Worm (Caenorhabditis elegans) whole organism, L4/young adult: Measurements from ENCODE around the gene Y48C3A.5.

Source experiments
- W03F9.2 ChIP-seq: fragments of 150-350 bp; optimal IDR thresholded peaks from 2 replicates; lab custom pipeline; 2014; ENCODE audit warnings: missing biosample characterization, missing genetic modification characterization
- dao-5 ChIP-seq: sonication (generic microtip); optimal IDR thresholded peaks from 2 replicates; lab custom pipeline; 2016; ENCODE audit warnings: missing genotype, missing genetic modification characterization, moderate library complexity, missing compliant biosample characterization
- him-1 ChIP-seq: sonication (generic microtip); optimal IDR thresholded peaks from 2 replicates; lab custom pipeline; 2016; ENCODE audit warnings: missing genotype, missing genetic modification reagents, missing genetic modification characterization, missing compliant biosample characterization

Gene Y48C3A.5

DNA sequence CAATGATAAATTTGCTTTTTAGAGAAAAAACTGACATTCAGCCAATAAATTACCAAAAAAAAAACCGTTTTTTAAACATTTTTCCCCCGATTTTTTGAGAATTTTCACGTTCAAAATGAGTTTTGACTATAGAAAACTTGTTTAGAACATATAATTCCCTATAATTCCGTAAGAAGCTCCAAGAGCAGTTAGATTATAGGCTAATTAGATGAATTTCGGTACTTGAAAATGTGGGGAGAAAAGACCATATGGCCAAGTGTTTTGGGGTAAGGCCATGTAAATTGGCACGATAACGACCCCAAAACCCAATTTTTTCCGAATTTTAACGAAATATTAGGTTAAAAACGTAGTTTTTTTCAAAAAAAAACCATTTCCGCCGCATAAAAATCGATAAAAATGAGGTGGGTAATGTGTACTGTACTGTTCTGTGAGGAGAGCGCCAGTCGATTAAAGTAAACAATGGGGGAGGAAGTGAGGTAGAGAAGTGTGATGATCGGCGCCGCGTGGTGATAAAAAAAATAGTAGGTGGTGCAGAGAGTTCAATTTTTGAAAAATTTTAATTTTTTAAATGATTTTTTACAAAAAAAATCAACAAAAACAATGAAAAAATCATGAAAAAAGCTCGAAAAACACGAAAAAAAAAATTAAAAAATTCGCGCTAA lies 62.4 kb downstream of the Y48C3A.5 start:
- no peak for TF ChIP-seq dao-5 (tag; lab: Kevin White, UChicago)

DNA sequence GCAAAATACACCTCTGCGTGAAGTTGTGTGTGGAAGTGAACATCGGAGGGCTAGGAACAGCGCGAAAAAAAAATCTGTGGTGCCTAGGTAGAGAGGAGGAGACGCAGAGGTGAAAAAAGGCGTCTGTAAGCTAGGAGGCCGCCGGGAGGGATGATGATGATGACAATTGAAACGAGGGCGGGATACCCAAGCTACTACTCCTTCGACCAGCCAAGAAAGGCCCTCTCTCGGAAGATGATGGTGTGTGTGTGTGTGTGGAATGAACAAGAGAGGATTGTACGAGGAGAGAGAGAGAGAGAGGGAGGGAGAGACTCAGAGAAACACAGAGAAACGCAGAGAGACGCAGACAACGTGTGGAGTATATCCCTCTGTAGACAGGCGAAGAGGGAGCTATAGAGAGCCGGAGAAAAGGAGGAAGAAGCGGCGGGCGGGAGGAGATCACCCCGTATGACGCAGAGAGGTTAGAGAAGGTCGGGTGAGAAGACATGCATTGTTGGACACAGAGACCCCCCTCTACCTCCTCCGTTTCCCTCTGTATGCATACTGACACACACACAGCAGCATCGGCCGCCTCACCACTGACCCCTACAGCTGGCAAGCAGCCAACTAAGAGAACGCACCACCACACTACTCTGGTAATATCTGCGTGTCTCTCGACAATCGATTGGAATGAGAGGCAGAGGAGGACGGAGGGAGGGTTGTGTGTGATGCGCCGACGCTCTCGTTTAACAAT lies 64.3 kb downstream of the Y48C3A.5 start:
- TF ChIP-seq W03F9.2 (tag; lab: Kevin White, UChicago) (peak; percentile 13), dao-5 (tag; lab: Kevin White, UChicago) (no peak), him-1 (peak; percentile 91)

DNA sequence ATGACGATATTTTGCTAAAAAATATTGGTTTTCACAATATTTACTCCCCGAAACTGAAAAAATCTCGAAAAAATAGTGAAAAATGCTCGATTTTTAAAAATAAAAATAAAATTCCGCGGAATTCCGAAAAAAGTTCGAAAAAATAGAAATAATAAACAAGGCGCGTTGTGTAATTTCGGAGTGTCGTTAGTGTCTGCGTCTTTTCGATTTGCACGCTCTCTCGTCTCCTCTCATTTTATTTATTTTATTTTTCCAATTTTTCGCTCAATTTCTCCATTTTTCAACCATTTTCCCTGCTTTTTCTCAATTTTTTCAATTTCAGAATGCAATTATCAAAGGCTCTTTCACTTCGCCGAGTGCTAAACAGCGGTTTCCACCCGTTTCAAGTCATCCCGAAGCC lies 67.1 kb downstream of the Y48C3A.5 start, which contains the start of gene mrpl-20:
mrpl-20 (plus strand) TSS at position 323 of the 400 bp plus-strand sequence.
- TF ChIP-seq dao-5 (tag; lab: Kevin White, UChicago) (no peak), him-1 (no peak), W03F9.2 (tag; lab: Kevin White, UChicago) (no peak)

DNA sequence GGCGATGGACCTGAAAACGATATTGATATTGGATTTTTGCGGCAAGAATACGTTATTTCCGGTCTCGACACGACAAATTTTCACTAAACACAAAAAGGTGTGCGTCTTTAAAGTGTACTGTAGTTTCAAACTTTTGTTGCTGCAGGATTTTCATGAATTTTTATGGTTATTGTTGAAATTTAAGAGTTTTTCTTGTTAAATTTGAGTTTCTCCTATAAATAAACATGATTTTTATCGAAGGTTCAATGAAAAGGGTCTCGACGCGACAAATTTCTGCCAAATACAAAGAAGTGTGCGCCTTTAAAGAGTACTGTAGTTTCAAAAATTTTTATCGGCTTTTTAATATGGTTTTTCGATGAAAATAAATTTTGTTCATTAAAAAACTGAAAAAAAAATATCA lies 69.1 kb downstream of the Y48C3A.5 start:
- no peak for TF ChIP-seq W03F9.2 (tag; lab: Kevin White, UChicago)
- TF ChIP-seq dao-5 (tag; lab: Kevin White, UChicago): no peak
- no peak for TF ChIP-seq him-1

DNA sequence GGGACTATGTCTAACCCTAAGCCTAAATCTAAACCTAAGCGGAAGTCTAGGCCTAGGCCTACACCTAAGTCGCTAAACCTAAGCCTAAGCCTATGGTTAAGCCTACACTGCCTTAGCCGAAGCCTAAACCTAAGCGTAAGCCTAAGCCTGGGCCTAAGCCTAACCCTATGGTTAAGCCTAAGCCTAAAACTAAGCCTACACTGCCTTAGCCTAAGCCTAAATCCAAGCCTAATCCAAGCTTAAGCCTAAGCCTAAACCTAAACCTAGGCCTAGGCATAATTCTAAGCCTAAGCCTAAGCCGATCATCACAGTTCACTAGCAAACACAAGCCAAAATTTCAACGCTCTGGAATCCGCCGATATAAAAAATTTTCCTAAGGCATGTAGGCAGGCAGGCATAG lies 70.4 kb downstream of the Y48C3A.5 start:
- no peak for TF ChIP-seq dao-5 (tag; lab: Kevin White, UChicago)
- TF ChIP-seq him-1: no peak
- no peak for TF ChIP-seq W03F9.2 (tag; lab: Kevin White, UChicago)
